Fruit fly (Drosophila melanogaster) Kc167 (cell line): ENCODE results near the gene CG42711.

ENCODE experiments used
- Sin3A ChIP-seq: fragments of >200 bp; optimal IDR thresholded peaks from 2 replicates; lab custom pipeline; 2018; ENCODE audit warnings: missing external identifiers
- h ChIP-seq: fragments of >200 bp; optimal IDR thresholded peaks from 3 replicates; lab custom pipeline; 2018; ENCODE audit warnings: missing external identifiers
- insv ChIP-seq: fragments of >200 bp; optimal IDR thresholded peaks from 3 replicates; lab custom pipeline; 2018; ENCODE audit warnings: missing external identifiers
- ttk ChIP-seq: sonication (Bioruptor generic); optimal IDR thresholded peaks from 2 replicates; lab custom pipeline; 2017; ENCODE audit warnings: missing external identifiers

dm6 chr2L:13949789-13950188 lies 18.6 kb upstream of the CG42711 start:
- TF ChIP-seq insv (lab: Kevin White, UChicago) (no peak), ttk (lab: Kevin White, UChicago) (no peak), h (lab: Kevin White, UChicago) (no peak), Sin3A (no peak)
